Worm (Caenorhabditis elegans) whole organism, late embryonic: ENCODE measurements around the gene W09G12.8.

Source experiments
- ceh-30 ChIP-seq: fragments of 150-350 bp; optimal IDR thresholded peaks from 2 replicates; lab custom pipeline; 2014; ENCODE audit warnings: missing biosample characterization, missing genetic modification characterization
- elt-2 ChIP-seq: sonication (generic microtip); optimal IDR thresholded peaks from 2 replicates; lab custom pipeline; 2016; ENCODE audit warnings: missing genetic modification reagents, missing genetic modification characterization, missing compliant biosample characterization
- npax-4 ChIP-seq: sonication (generic microtip); optimal IDR thresholded peaks from 2 replicates; lab custom pipeline; 2016; ENCODE audit warnings: missing genetic modification characterization, missing compliant biosample characterization
- sox-2 ChIP-seq: fragments of 200-800 bp; sonication (Bioruptor generic); IDR thresholded peaks from 2 replicates; pipeline ENCODE4 v1.3.6; 2022; ENCODE audit warnings: missing genetic modification reagents, missing genetic modification characterization, missing compliant biosample characterization

ce11 chrIV:1256723-1257122, 30.7 kb downstream of the W09G12.8 start, which contains the start of gene clec-168:
- TF ChIP-seq ceh-30 (tag; lab: Kevin White, UChicago) (no peak), elt-2 (tag; lab: Kevin White, UChicago) (no peak), sox-2 (no peak), npax-4 (tag; lab: Kevin White, UChicago) (no peak)
